Fruit fly (Drosophila melanogaster) whole organism, prepupa: ENCODE measurements around the gene Ntf-2r.

Experiments used
- Blimp-1 ChIP-seq: fragments of 200-800 bp; sonication (Bioruptor generic); optimal IDR thresholded peaks from 3 replicates; lab custom pipeline; 2017; ENCODE audit warnings: missing biosample characterization, missing genetic modification characterization, mild to moderate bottlenecking, moderate library complexity, missing genetic modification reagents
- CG10631 ChIP-seq: fragments of 200-800 bp; sonication (Bioruptor generic); optimal IDR thresholded peaks from 2 replicates; lab custom pipeline; 2016; ENCODE audit warnings: missing biosample characterization, missing genetic modification characterization
- CG10669 ChIP-seq: fragments of 200-800 bp; sonication (Bioruptor generic); optimal IDR thresholded peaks from 3 replicates; lab custom pipeline; 2018; ENCODE audit warnings: missing biosample characterization, mild to moderate bottlenecking, missing genetic modification characterization, moderate library complexity
- CG11762 ChIP-seq: fragments of 200-800 bp; sonication (Bioruptor generic); optimal IDR thresholded peaks from 3 replicates; lab custom pipeline; 2016; ENCODE audit warnings: missing biosample characterization, missing genetic modification characterization; ENCODE audit not compliant: insufficient read depth
- CG11902 ChIP-seq: fragments of 200-800 bp; sonication (Bioruptor generic); optimal IDR thresholded peaks from 3 replicates; lab custom pipeline; 2016; ENCODE audit warnings: missing biosample characterization, missing genetic modification characterization
- CG15336 ChIP-seq: fragments of 200-800 bp; sonication (Bioruptor generic); IDR thresholded peaks from 2 replicates; pipeline ENCODE4 v1.3.6; 2022; ENCODE audit warnings: missing biosample characterization, missing genetic modification characterization
- CG1621 ChIP-seq: fragments of 200-800 bp; sonication (Bioruptor generic); optimal IDR thresholded peaks from 3 replicates; lab custom pipeline; 2018; ENCODE audit warnings: missing biosample characterization, mild to moderate bottlenecking, missing genetic modification characterization
- CG16779 ChIP-seq: fragments of 200-800 bp; sonication (Bioruptor generic); optimal IDR thresholded peaks from 3 replicates; lab custom pipeline; 2017; ENCODE audit warnings: missing biosample characterization, mild to moderate bottlenecking, missing genetic modification characterization
- CG3032 ChIP-seq: fragments of 200-800 bp; optimal IDR thresholded peaks from 2 replicates; lab custom pipeline; 2019; ENCODE audit warnings: missing biosample characterization, mild to moderate bottlenecking, missing genetic modification characterization, moderate library complexity
- CG32006 ChIP-seq: fragments of 200-800 bp; sonication (Bioruptor generic); optimal IDR thresholded peaks from 3 replicates; lab custom pipeline; 2017; ENCODE audit warnings: missing biosample characterization, mild to moderate bottlenecking, missing genetic modification characterization
- CG34406 ChIP-seq: fragments of 200-800 bp; sonication (Bioruptor generic); optimal IDR thresholded peaks from 3 replicates; lab custom pipeline; 2016; ENCODE audit warnings: missing biosample characterization, missing genetic modification characterization
- CG3919 ChIP-seq: fragments of 200-800 bp; sonication (Bioruptor generic); optimal IDR thresholded peaks from 3 replicates; lab custom pipeline; 2016; ENCODE audit warnings: missing biosample characterization, missing genetic modification characterization
- CG4318 ChIP-seq: fragments of 200-800 bp; sonication (Bioruptor generic); optimal IDR thresholded peaks from 3 replicates; lab custom pipeline; 2017; ENCODE audit warnings: missing biosample characterization, mild to moderate bottlenecking, missing genetic modification characterization
- CG6163 ChIP-seq: fragments of 200-800 bp; sonication (Bioruptor generic); IDR thresholded peaks from 3 replicates; pipeline ENCODE4 v1.3.6; 2022; ENCODE audit warnings: missing biosample characterization, missing genetic modification characterization
- CG6276 ChIP-seq: fragments of 200-800 bp; sonication (Bioruptor generic); optimal IDR thresholded peaks from 2 replicates; lab custom pipeline; 2017; ENCODE audit warnings: missing biosample characterization, mild to moderate bottlenecking, missing genetic modification characterization
- CG6792 ChIP-seq: fragments of 200-800 bp; sonication (Bioruptor generic); optimal IDR thresholded peaks from 3 replicates; lab custom pipeline; 2016; ENCODE audit warnings: missing biosample characterization, missing genetic modification characterization
- CG6808 ChIP-seq: fragments of 200-800 bp; sonication (Bioruptor generic); optimal IDR thresholded peaks from 3 replicates; lab custom pipeline; 2017; ENCODE audit warnings: missing biosample characterization, missing genetic modification characterization, mild to moderate bottlenecking, moderate library complexity, missing genetic modification reagents
- CG6854 ChIP-seq: fragments of 200-800 bp; sonication (Bioruptor generic); optimal IDR thresholded peaks from 2 replicates; lab custom pipeline; 2017; ENCODE audit warnings: missing biosample characterization, mild to moderate bottlenecking, missing genetic modification characterization
- CG8119 ChIP-seq: fragments of 200-800 bp; sonication (Bioruptor generic); IDR thresholded peaks from 3 replicates; pipeline ENCODE4 v1.3.6; 2022; ENCODE audit warnings: missing biosample characterization, missing genetic modification characterization
- CG8319 ChIP-seq: fragments of 200-800 bp; sonication (Bioruptor generic); optimal IDR thresholded peaks from 3 replicates; lab custom pipeline; 2016; ENCODE audit warnings: missing biosample characterization, missing genetic modification characterization
- CG9139 ChIP-seq: fragments of 200-800 bp; sonication (Bioruptor generic); optimal IDR thresholded peaks from 3 replicates; lab custom pipeline; 2017; ENCODE audit warnings: missing biosample characterization, mild to moderate bottlenecking, missing genetic modification characterization
- Eip78C ChIP-seq: fragments of 200-800 bp; sonication (Bioruptor generic); peaks from one replicate; lab custom pipeline; 2016; ENCODE audit warnings: missing biosample characterization, missing genetic modification characterization
- Eip93F ChIP-seq: fragments of 200-800 bp; sonication (Bioruptor generic); optimal IDR thresholded peaks from 2 replicates; lab custom pipeline; 2016; ENCODE audit warnings: missing biosample characterization, mild to moderate bottlenecking, missing genetic modification characterization
- Ets96B ChIP-seq: fragments of 200-800 bp; optimal IDR thresholded peaks from 2 replicates; lab custom pipeline; 2019; ENCODE audit warnings: missing biosample characterization, mild to moderate bottlenecking, missing genetic modification characterization, moderate library complexity
- Hr38 ChIP-seq: sonication (Bioruptor generic); optimal IDR thresholded peaks from 2 replicates; lab custom pipeline; 2016; ENCODE audit warnings: missing biosample characterization, missing genetic modification characterization
- Met ChIP-seq: fragments of 200-800 bp; sonication (Bioruptor generic); optimal IDR thresholded peaks from 3 replicates; lab custom pipeline; 2016; ENCODE audit warnings: missing biosample characterization, missing genetic modification characterization
- OdsH ChIP-seq: fragments of 200-800 bp; sonication (Bioruptor generic); optimal IDR thresholded peaks from 3 replicates; lab custom pipeline; 2016; ENCODE audit warnings: missing biosample characterization, missing genetic modification characterization
- Smox ChIP-seq: fragments of 200-800 bp; sonication (Bioruptor generic); optimal IDR thresholded peaks from 3 replicates; lab custom pipeline; 2016; ENCODE audit warnings: missing biosample characterization, missing genetic modification characterization
- Sox102F ChIP-seq: fragments of 200-800 bp; sonication (Bioruptor generic); optimal IDR thresholded peaks from 2 replicates; lab custom pipeline; 2016; ENCODE audit warnings: missing biosample characterization, mild to moderate bottlenecking, missing genetic modification characterization
- Sox14 ChIP-seq: fragments of 200-800 bp; sonication (Bioruptor generic); optimal IDR thresholded peaks from 3 replicates; lab custom pipeline; 2016; ENCODE audit warnings: missing biosample characterization, missing genetic modification characterization
- acj6 ChIP-seq: fragments of 200-800 bp; sonication (Bioruptor generic); optimal IDR thresholded peaks from 3 replicates; lab custom pipeline; 2016; ENCODE audit warnings: missing biosample characterization, missing genetic modification characterization
- dac ChIP-seq: fragments of 200-800 bp; sonication (Bioruptor generic); optimal IDR thresholded peaks from 2 replicates; lab custom pipeline; 2017; ENCODE audit warnings: missing biosample characterization, mild to moderate bottlenecking, missing genetic modification characterization
- dsx ChIP-seq: fragments of 200-800 bp; optimal IDR thresholded peaks from 3 replicates; lab custom pipeline; 2019; ENCODE audit warnings: missing biosample characterization, mild to moderate bottlenecking, missing genetic modification characterization, moderate library complexity; ENCODE audit not compliant: poor library complexity, severe bottlenecking
- eg ChIP-seq: fragments of 200-800 bp; sonication (Bioruptor generic); IDR thresholded peaks from 3 replicates; pipeline ENCODE4 v1.3.6; 2022; ENCODE audit warnings: missing biosample characterization, missing genetic modification characterization
- esn ChIP-seq: fragments of 200-800 bp; sonication (Bioruptor generic); optimal IDR thresholded peaks from 2 replicates; lab custom pipeline; 2016; ENCODE audit warnings: missing biosample characterization, mild to moderate bottlenecking, missing genetic modification characterization, moderate library complexity
- fd85E ChIP-seq: fragments of 200-800 bp; sonication (Bioruptor generic); optimal IDR thresholded peaks from 3 replicates; lab custom pipeline; 2016; ENCODE audit warnings: missing biosample characterization, missing genetic modification characterization
- fkh ChIP-seq: fragments of 200-800 bp; sonication (Bioruptor generic); optimal IDR thresholded peaks from 3 replicates; lab custom pipeline; 2017; ENCODE audit warnings: missing biosample characterization, mild to moderate bottlenecking, missing genetic modification characterization, moderate library complexity
- lz ChIP-seq: fragments of 200-800 bp; sonication (Bioruptor generic); optimal IDR thresholded peaks from 3 replicates; lab custom pipeline; 2016; ENCODE audit warnings: missing biosample characterization, missing genetic modification characterization
- net ChIP-seq: fragments of 200-800 bp; sonication (Bioruptor generic); optimal IDR thresholded peaks from 3 replicates; lab custom pipeline; 2016; ENCODE audit warnings: missing biosample characterization, missing genetic modification characterization
- pdm3 ChIP-seq: fragments of 200-800 bp; sonication (Bioruptor generic); optimal IDR thresholded peaks from 3 replicates; lab custom pipeline; 2016; ENCODE audit warnings: missing biosample characterization, missing genetic modification characterization
- salr ChIP-seq, 2 experiments: fragments of 200-800 bp; sonication (Bioruptor generic); optimal IDR thresholded peaks; 3 replicates each; lab custom pipeline; 2016 to 2018; ENCODE audit warnings: missing biosample characterization in 2 of 2, missing genetic modification characterization in 2 of 2, mild to moderate bottlenecking in 1 of 2
- spab ChIP-seq: fragments of 200-800 bp; sonication (Bioruptor generic); optimal IDR thresholded peaks from 2 replicates; lab custom pipeline; 2017; ENCODE audit warnings: missing biosample characterization, mild to moderate bottlenecking, missing genetic modification characterization, missing genetic modification reagents
- ss ChIP-seq, 2 experiments: fragments of 200-800 bp; sonication (Bioruptor generic); optimal IDR thresholded peaks; 2 replicates in 1 of 2; 3 replicates in 1 of 2; lab custom pipeline; 2017 to 2018; ENCODE audit warnings: mild to moderate bottlenecking in 2 of 2, missing biosample characterization in 2 of 2, missing genetic modification characterization in 2 of 2, moderate library complexity in 1 of 2
- topi ChIP-seq: fragments of 200-800 bp; sonication (Bioruptor generic); optimal IDR thresholded peaks from 3 replicates; lab custom pipeline; 2016; ENCODE audit warnings: missing biosample characterization, missing genetic modification characterization
- vri ChIP-seq: fragments of 200-800 bp; sonication (Bioruptor generic); optimal IDR thresholded peaks from 3 replicates; lab custom pipeline; 2016; ENCODE audit warnings: missing biosample characterization, mild to moderate bottlenecking, missing genetic modification characterization

Ntf-2r gene

DNA sequence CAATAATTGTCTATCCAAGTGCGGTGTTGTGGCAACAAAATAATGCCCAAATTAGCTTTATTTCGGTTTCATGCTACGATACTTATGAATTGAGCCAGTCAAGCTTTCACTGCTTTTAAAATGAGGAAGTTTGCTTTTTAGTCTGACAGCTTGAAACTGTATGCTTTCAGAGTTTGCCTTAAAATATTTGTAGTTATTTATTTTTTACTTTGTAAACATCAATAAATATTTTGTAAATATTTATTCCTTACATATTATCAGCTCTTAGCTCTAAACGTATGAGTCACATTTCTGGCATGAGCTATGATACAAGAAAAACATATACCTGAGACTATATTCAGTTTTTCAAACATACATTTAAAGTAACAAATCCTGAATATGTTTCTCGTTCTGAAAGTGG, 26.6 kb downstream of the Ntf-2r start:
- TF ChIP-seq CG10631 (GFP tag; lab: Kevin White, UChicago) (no peak), fkh (GFP tag; lab: Kevin White, UChicago) (peak; percentile 5), CG11902 (GFP tag; lab: Kevin White, UChicago) (no peak), Eip78C (GFP tag; lab: Kevin White, UChicago) (peak; percentile 5), CG8119 (GFP tag; lab: Robert Waterston, UW) (no peak), CG6808 (GFP tag; lab: Kevin White, UChicago) (no peak)

DNA sequence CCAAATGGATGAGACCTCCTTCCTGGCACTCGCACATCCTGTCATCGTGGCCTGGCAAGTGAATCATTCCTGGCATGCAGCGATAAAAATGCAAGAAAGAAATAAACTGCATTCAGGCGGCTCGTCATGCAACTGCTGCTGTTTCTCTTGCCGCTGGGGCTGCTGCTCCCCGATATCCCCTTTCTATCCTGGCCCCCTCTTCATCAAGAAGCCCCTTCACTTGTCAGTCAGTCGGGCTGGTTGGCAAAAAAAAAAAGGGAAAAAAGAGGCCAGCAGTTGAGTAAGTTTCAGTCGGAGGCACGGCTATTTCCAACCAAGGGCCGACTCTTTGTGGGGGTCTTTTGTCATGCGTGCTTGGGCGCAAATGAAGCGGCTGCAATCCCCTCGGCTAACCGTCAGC, 27.3 kb downstream of the Ntf-2r start:
- no peak for TF ChIP-seq CG3032 (tag; lab: Kevin White, UChicago)
- peak in 1 of 2 experiments; percentile 83 for TF ChIP-seq ss (GFP tag; optimal IDR thresholded peaks at IDR 0.05; lab: Kevin White, UChicago)
- TF ChIP-seq CG6163 (GFP tag; lab: Robert Waterston, UW), result no peak
- no peak for TF ChIP-seq CG8319 (GFP tag; lab: Kevin White, UChicago)
- no peak for TF ChIP-seq CG32006 (GFP tag; lab: Kevin White, UChicago)
- TF ChIP-seq CG4318 (GFP tag; lab: Kevin White, UChicago), result no peak
- TF ChIP-seq dsx (GFP tag; lab: Kevin White, UChicago), result peak; percentile 10
- TF ChIP-seq Met (GFP tag; lab: Kevin White, UChicago), result no peak
- no peak for TF ChIP-seq CG6276
- no peak for TF ChIP-seq CG11762 (GFP tag; lab: Kevin White, UChicago)
- no peak for TF ChIP-seq fd85E (GFP tag; lab: Kevin White, UChicago)
- no peak for TF ChIP-seq Smox (GFP tag; lab: Kevin White, UChicago)
- TF ChIP-seq CG15336, result no peak
- TF ChIP-seq CG1621 (tag; lab: Kevin White, UChicago), result peak; percentile 1
- no peak for TF ChIP-seq pdm3 (GFP tag; lab: Kevin White, UChicago)
- TF ChIP-seq CG6854 (GFP tag; lab: Kevin White, UChicago), result peak; percentile 16
- no peak for TF ChIP-seq CG11902 (GFP tag; lab: Kevin White, UChicago)
- no peak for TF ChIP-seq CG10669 (GFP tag; lab: Kevin White, UChicago)
- no peak for TF ChIP-seq CG9139 (GFP tag; lab: Kevin White, UChicago)
- no peak for TF ChIP-seq CG6792 (GFP tag; lab: Kevin White, UChicago)
- TF ChIP-seq OdsH (GFP tag; lab: Kevin White, UChicago), result no peak
- no peak for TF ChIP-seq CG6808 (GFP tag; lab: Kevin White, UChicago)
- no peak for TF ChIP-seq Hr38 (GFP tag; lab: Kevin White, UChicago)
- no peak for TF ChIP-seq salr (GFP tag; optimal IDR thresholded peaks at IDR 0.05; lab: Kevin White, UChicago)
- no peak for TF ChIP-seq fkh (GFP tag; lab: Kevin White, UChicago)
- no peak for TF ChIP-seq Sox102F (GFP tag; lab: Kevin White, UChicago)
- no peak for TF ChIP-seq spab
- TF ChIP-seq eg, result 0 out of 3 replicates have a peak, but pooled peaks have one; percentile 8

DNA sequence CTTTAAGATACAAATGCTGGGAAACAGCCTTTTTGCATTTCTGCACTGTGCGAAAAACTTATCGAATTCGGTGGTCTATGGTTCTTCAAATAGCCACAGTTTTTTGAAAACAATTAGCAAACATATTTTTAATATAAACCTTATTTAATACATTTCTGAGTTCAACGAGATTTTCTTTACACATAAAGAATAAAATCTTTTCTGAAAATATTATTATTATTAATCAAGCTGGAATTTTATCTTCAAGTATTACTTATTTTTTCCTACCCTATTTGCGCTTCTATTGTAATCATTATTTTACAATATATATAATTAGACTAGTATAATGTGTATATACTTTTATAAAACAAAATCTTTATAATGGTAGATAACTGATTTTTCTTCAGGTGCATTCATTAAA, 27.7 kb downstream of the Ntf-2r start:
- peak; percentile 71 for TF ChIP-seq CG15336
- peak; percentile 52 for TF ChIP-seq CG3919 (GFP tag; lab: Kevin White, UChicago)
- peak; percentile 30 for TF ChIP-seq lz
- peak; percentile 54 for TF ChIP-seq Met (GFP tag; lab: Kevin White, UChicago)
- TF ChIP-seq CG10669 (GFP tag; lab: Kevin White, UChicago), result peak; percentile 58
- no peak for TF ChIP-seq fd85E (GFP tag; lab: Kevin White, UChicago)
- no peak for TF ChIP-seq Eip93F
- TF ChIP-seq CG16779, result peak; percentile 44
- TF ChIP-seq Hr38 (GFP tag; lab: Kevin White, UChicago), result no peak
- TF ChIP-seq salr (GFP tag; optimal IDR thresholded peaks at IDR 0.05; lab: Kevin White, UChicago), result peak in 1 of 2 experiments; percentile 71
- no peak for TF ChIP-seq CG11902 (GFP tag; lab: Kevin White, UChicago)
- TF ChIP-seq esn (GFP tag; lab: Kevin White, UChicago), result peak; percentile 57
- TF ChIP-seq Ets96B, result peak; percentile 72
- peak in 1 of 2 experiments; percentile 52 for TF ChIP-seq ss (GFP tag; optimal IDR thresholded peaks at IDR 0.05; lab: Kevin White, UChicago)
- peak; percentile 57 for TF ChIP-seq CG6792 (GFP tag; lab: Kevin White, UChicago)
- TF ChIP-seq dac (GFP tag; lab: Kevin White, UChicago), result no peak
- TF ChIP-seq acj6 (GFP tag; lab: Kevin White, UChicago), result peak; percentile 64
- peak; percentile 70 for TF ChIP-seq spab
- peak; percentile 30 for TF ChIP-seq topi
- peak; percentile 23 for TF ChIP-seq Blimp-1 (GFP tag; lab: Kevin White, UChicago)
- peak; percentile 33 for TF ChIP-seq Sox14 (GFP tag; lab: Kevin White, UChicago)
- no peak for TF ChIP-seq CG1621 (tag; lab: Kevin White, UChicago)
- no peak for TF ChIP-seq vri (GFP tag; lab: Kevin White, UChicago)
- peak; percentile 33 for TF ChIP-seq Sox102F (GFP tag; lab: Kevin White, UChicago)
- peak; percentile 88 for TF ChIP-seq Eip78C (GFP tag; lab: Kevin White, UChicago)
- TF ChIP-seq pdm3 (GFP tag; lab: Kevin White, UChicago), result peak; percentile 61
- TF ChIP-seq CG34406, result peak; percentile 75
- TF ChIP-seq CG4318 (GFP tag; lab: Kevin White, UChicago), result peak; percentile 70
- peak; percentile 46 for TF ChIP-seq net
